Fruit fly (Drosophila melanogaster) Kc167 (cell line): ENCODE results near the gene CG7530.

Experiments
- Sin3A ChIP-seq: fragments of >200 bp; optimal IDR thresholded peaks from 2 replicates; lab custom pipeline; 2018; ENCODE audit warnings: missing external identifiers
- h ChIP-seq: fragments of >200 bp; optimal IDR thresholded peaks from 3 replicates; lab custom pipeline; 2018; ENCODE audit warnings: missing external identifiers
- insv ChIP-seq: fragments of >200 bp; optimal IDR thresholded peaks from 3 replicates; lab custom pipeline; 2018; ENCODE audit warnings: missing external identifiers
- psq ChIP-seq: fragments of >200 bp; optimal IDR thresholded peaks from 2 replicates; lab custom pipeline; 2017; ENCODE audit warnings: missing external identifiers
- ttk ChIP-seq: sonication (Bioruptor generic); optimal IDR thresholded peaks from 2 replicates; lab custom pipeline; 2017; ENCODE audit warnings: missing external identifiers

DNA sequence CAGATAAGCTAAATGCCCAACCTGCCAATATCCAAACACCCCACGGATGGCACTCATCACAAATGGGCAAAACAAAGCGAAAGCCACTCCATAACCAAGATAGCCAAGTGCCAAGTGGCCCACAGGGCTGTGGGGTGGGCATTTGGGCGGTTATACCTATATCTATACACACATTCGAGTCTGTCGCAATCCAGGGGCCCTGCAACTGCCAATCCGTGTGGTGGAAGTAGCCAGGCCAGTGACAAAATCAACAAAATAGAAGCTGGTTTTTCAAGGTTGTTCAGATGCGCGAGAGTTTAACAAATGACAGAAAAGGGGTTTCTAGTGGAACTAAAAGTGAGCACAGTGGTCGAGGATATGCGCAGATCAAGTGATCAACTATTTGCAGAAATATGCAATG lies 36.3 kb downstream of the CG7530 start:
- no peak for TF ChIP-seq Sin3A (lab: Kevin White, UChicago)
- no peak for TF ChIP-seq psq
- no peak for TF ChIP-seq h (lab: Kevin White, UChicago)
- TF ChIP-seq insv (lab: Kevin White, UChicago), result no peak
- no peak for TF ChIP-seq ttk (lab: Kevin White, UChicago)
